Fruit fly (Drosophila melanogaster) whole organism: Measurements from ENCODE around the gene dy.

Source experiments
- CG8478 ChIP-seq: fragments of >200 bp; optimal IDR thresholded peaks from 2 replicates; lab custom pipeline; 2018; ENCODE audit warnings: inconsistent platforms
- Dll ChIP-seq: fragments of >200 bp; optimal IDR thresholded peaks from 2 replicates; lab custom pipeline; 2017
- EcR ChIP-seq, 2 experiments: fragments of >200 bp; optimal IDR thresholded peaks; 2 replicates each; lab custom pipeline; 2017; ENCODE audit warnings: missing biosample characterization in 2 of 2, missing genetic modification characterization in 2 of 2, missing genetic modification reagents in 2 of 2
- pan ChIP-seq: fragments of >200 bp; optimal IDR thresholded peaks from 2 replicates; lab custom pipeline; 2017
- psq ChIP-seq: fragments of >200 bp; optimal IDR thresholded peaks from 2 replicates; lab custom pipeline; 2017
- usp ChIP-seq: fragments of >200 bp; optimal IDR thresholded peaks from 2 replicates; lab custom pipeline; 2017; ENCODE audit warnings: missing biosample characterization, missing genetic modification characterization, mixed read lengths

The dy gene

DNA sequence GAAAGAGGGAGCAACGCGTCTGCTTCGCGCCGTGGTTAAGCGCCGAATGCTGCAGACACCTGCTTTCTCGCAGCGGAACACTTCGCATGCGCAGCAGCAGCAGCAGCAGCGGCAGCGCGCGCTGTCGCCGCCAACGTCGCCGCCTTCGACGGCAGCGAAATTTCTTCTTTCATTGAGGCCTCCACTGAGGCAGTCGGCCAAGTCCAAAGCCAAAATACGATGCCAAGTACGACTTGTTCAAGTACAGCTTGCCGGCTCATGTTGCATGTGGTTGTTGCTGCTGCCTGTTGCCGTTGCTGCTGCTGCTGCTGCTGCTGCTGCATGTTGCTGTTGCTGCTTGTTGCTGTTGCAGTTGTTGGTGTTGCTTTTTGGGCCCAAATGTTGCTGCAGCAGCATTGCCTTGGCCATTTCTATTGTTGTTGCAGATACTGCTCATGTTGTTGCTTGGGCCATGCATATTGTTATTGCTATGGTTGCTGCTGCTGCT, at the start of gene dy:
Gene dy (minus strand): TSS at position 51 of the 487 bp plus-strand sequence.
- TF ChIP-seq usp (GFP tag; lab: Kevin White, UChicago) (no peak), pan (lab: Kevin White, UChicago) (no peak), EcR (GFP tag; optimal IDR thresholded peaks at IDR 0.05; lab: Kevin White, UChicago) (no peak), CG8478 (lab: Kevin White, UChicago) (no peak), psq (lab: Kevin White, UChicago) (no peak), Dll (lab: Kevin White, UChicago) (no peak)

- TF ChIP-seq Dll (lab: Kevin White, UChicago) (no peak), psq (lab: Kevin White, UChicago) (no peak), pan (lab: Kevin White, UChicago) (no peak), CG8478 (lab: Kevin White, UChicago) (no peak), EcR (GFP tag; optimal IDR thresholded peaks at IDR 0.05; lab: Kevin White, UChicago) (no peak), usp (GFP tag; lab: Kevin White, UChicago) (no peak)
Measured at dm6 chrX:11823003-11823402, 44.4 kb upstream of the dy start.

DNA sequence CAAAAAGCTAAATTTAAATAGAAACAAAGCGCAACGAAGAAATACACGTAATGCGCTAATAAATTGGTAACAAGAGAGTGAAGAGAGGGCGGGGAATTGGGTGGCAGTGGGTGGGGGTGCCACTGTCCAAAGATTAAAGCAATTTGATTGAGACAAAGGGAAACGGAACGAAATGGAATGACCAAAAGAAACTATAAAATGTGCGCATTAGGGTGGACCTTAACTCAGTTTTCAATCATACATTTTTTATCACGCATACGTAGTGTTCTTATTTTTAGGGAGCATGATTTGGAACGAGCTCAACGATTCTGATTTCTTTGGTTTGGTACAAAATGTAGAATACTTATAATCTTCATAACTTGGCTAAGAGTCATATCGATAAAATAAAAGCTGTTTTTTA, 43.4 kb upstream of the dy start:
- TF ChIP-seq CG8478 (lab: Kevin White, UChicago) (no peak), psq (lab: Kevin White, UChicago) (no peak), pan (lab: Kevin White, UChicago) (no peak), Dll (lab: Kevin White, UChicago) (no peak), EcR (GFP tag; optimal IDR thresholded peaks at IDR 0.05; lab: Kevin White, UChicago) (no peak), usp (GFP tag; lab: Kevin White, UChicago) (no peak)

dm6 chrX:11820284-11821075, 41.9 kb upstream of the dy start:
- TF ChIP-seq usp (GFP tag; lab: Kevin White, UChicago) (no peak), pan (lab: Kevin White, UChicago) (no peak), psq (lab: Kevin White, UChicago) (no peak), EcR (GFP tag; optimal IDR thresholded peaks at IDR 0.05; lab: Kevin White, UChicago) (no peak), CG8478 (lab: Kevin White, UChicago) (no peak), Dll (lab: Kevin White, UChicago) (no peak)

DNA sequence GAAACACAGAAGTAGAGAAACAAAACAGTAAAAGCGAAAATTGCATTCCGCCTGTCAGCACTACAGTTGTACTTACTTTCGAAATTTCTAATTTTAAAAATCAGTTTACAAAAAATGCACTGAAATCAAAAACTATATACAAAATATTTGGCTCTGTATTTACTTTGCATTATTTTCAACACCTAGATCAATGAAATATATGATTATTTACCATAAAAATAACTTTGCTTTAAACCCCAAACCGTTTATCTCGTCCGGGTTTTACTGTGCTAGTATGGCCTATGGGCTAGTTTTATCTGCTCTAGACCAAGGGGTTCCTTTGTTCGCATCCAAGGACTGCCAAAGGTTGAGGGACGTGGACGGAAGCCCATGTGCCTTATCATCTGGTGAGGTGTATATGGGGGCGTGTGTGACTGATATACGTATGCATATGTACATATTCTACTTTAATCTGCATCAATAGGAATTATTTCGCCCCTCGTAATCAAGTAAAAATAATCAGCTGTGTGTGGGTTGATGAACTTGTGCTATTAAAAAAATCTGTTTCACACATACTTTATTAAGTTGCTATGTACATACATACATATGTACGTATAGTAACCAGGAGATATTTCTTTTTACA, 40.8 kb upstream of the dy start:
- TF ChIP-seq EcR (GFP tag; optimal IDR thresholded peaks at IDR 0.05; lab: Kevin White, UChicago) = no peak
- no peak for TF ChIP-seq Dll (lab: Kevin White, UChicago)
- TF ChIP-seq CG8478 (lab: Kevin White, UChicago) = no peak
- TF ChIP-seq psq (lab: Kevin White, UChicago) = no peak
- TF ChIP-seq usp (GFP tag; lab: Kevin White, UChicago) = no peak
- no peak for TF ChIP-seq pan (lab: Kevin White, UChicago)

DNA sequence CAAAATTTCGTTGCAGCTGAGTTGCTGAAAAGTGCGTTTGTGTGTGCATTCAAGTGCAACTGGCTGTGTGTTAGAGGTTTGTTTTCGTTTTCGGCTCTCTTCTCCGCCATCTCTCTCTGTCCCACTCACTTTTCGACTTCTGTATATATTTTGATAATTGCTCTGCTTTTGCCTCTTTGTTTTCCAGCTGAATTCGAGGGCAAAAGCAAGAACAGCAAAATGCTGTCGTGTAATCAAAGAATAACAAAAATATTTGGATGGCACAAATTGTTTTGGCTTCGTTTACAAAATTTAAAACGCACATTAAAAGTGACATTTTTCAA, 40.1 kb upstream of the dy start:
- TF ChIP-seq CG8478 (lab: Kevin White, UChicago) (no peak), Dll (lab: Kevin White, UChicago) (peak; percentile 9)

dm6 chrX:11818047-11818766, 39.6 kb upstream of the dy start:
- TF ChIP-seq EcR (GFP tag; optimal IDR thresholded peaks at IDR 0.05; lab: Kevin White, UChicago) (no peak), CG8478 (lab: Kevin White, UChicago) (no peak), psq (lab: Kevin White, UChicago) (no peak), pan (lab: Kevin White, UChicago) (no peak), Dll (lab: Kevin White, UChicago) (no peak), usp (GFP tag; lab: Kevin White, UChicago) (no peak)

dm6 chrX:11817183-11817972, 38.8 kb upstream of the dy start:
- TF ChIP-seq Dll (lab: Kevin White, UChicago) (no peak), usp (GFP tag; lab: Kevin White, UChicago) (no peak), CG8478 (lab: Kevin White, UChicago) (no peak), pan (lab: Kevin White, UChicago) (no peak), psq (lab: Kevin White, UChicago) (no peak), EcR (GFP tag; optimal IDR thresholded peaks at IDR 0.05; lab: Kevin White, UChicago) (no peak)

- TF ChIP-seq Dll (lab: Kevin White, UChicago) (no peak), usp (GFP tag; lab: Kevin White, UChicago) (no peak), EcR (GFP tag; optimal IDR thresholded peaks at IDR 0.05; lab: Kevin White, UChicago) (no peak), CG8478 (lab: Kevin White, UChicago) (no peak), psq (lab: Kevin White, UChicago) (no peak), pan (lab: Kevin White, UChicago) (no peak)
Measured at dm6 chrX:11816434-11816948, 37.9 kb upstream of the dy start, which contains the start of the genes CG1578 and rudhira. CG1578 (minus strand) TSS chrX:11816551. rudhira (plus strand) TSS chrX:11816898.
